Fruit fly (Drosophila melanogaster): ENCODE data around the gene chico.

- no peak for TF ChIP-seq fkh (GFP tag; optimal IDR thresholded peaks at IDR 0.05)
- TF ChIP-seq Hr4 (GFP tag; optimal IDR thresholded peaks at IDR 0.05): no peak
- TF ChIP-seq pdm3 (GFP tag; optimal IDR thresholded peaks at IDR 0.05): no peak
- no peak for TF ChIP-seq Gug (GFP tag; IDR thresholded peaks at IDR 0.05)
These were observed 14.1 kb downstream of the chico start for dm6 chr2L:10232827-10233226.

All from whole organism, prepupa.